Fruit fly (Drosophila melanogaster) whole organism, prepupa: ENCODE results near the gene CG6055.

Experiments
- Blimp-1 ChIP-seq: fragments of 200-800 bp; sonication (Bioruptor generic); optimal IDR thresholded peaks from 3 replicates; lab custom pipeline; 2017; ENCODE audit warnings: missing biosample characterization, missing genetic modification characterization, mild to moderate bottlenecking, moderate library complexity, missing genetic modification reagents
- CG10631 ChIP-seq: fragments of 200-800 bp; sonication (Bioruptor generic); optimal IDR thresholded peaks from 2 replicates; lab custom pipeline; 2016; ENCODE audit warnings: missing biosample characterization, missing genetic modification characterization
- CG10669 ChIP-seq: fragments of 200-800 bp; sonication (Bioruptor generic); optimal IDR thresholded peaks from 3 replicates; lab custom pipeline; 2018; ENCODE audit warnings: missing biosample characterization, mild to moderate bottlenecking, missing genetic modification characterization, moderate library complexity
- CG11902 ChIP-seq: fragments of 200-800 bp; sonication (Bioruptor generic); optimal IDR thresholded peaks from 3 replicates; lab custom pipeline; 2016; ENCODE audit warnings: missing biosample characterization, missing genetic modification characterization
- CG15336 ChIP-seq: fragments of 200-800 bp; sonication (Bioruptor generic); IDR thresholded peaks from 2 replicates; pipeline ENCODE4 v1.3.6; 2022; ENCODE audit warnings: missing biosample characterization, missing genetic modification characterization
- CG1621 ChIP-seq: fragments of 200-800 bp; sonication (Bioruptor generic); optimal IDR thresholded peaks from 3 replicates; lab custom pipeline; 2018; ENCODE audit warnings: missing biosample characterization, mild to moderate bottlenecking, missing genetic modification characterization
- CG31627 ChIP-seq: fragments of 200-800 bp; sonication (Bioruptor generic); optimal IDR thresholded peaks from 3 replicates; lab custom pipeline; 2016; ENCODE audit warnings: missing biosample characterization, missing genetic modification characterization
- CG32006 ChIP-seq: fragments of 200-800 bp; sonication (Bioruptor generic); optimal IDR thresholded peaks from 3 replicates; lab custom pipeline; 2017; ENCODE audit warnings: missing biosample characterization, mild to moderate bottlenecking, missing genetic modification characterization
- CG34406 ChIP-seq: fragments of 200-800 bp; sonication (Bioruptor generic); optimal IDR thresholded peaks from 3 replicates; lab custom pipeline; 2016; ENCODE audit warnings: missing biosample characterization, missing genetic modification characterization
- CG6276 ChIP-seq: fragments of 200-800 bp; sonication (Bioruptor generic); optimal IDR thresholded peaks from 2 replicates; lab custom pipeline; 2017; ENCODE audit warnings: missing biosample characterization, mild to moderate bottlenecking, missing genetic modification characterization
- CG6792 ChIP-seq: fragments of 200-800 bp; sonication (Bioruptor generic); optimal IDR thresholded peaks from 3 replicates; lab custom pipeline; 2016; ENCODE audit warnings: missing biosample characterization, missing genetic modification characterization
- CG6808 ChIP-seq: fragments of 200-800 bp; sonication (Bioruptor generic); optimal IDR thresholded peaks from 3 replicates; lab custom pipeline; 2017; ENCODE audit warnings: missing biosample characterization, missing genetic modification characterization, mild to moderate bottlenecking, moderate library complexity, missing genetic modification reagents
- CG7368 ChIP-seq: fragments of 200-800 bp; sonication (Bioruptor generic); optimal IDR thresholded peaks from 3 replicates; lab custom pipeline; 2016; ENCODE audit warnings: missing biosample characterization, missing genetic modification characterization
- CG8119 ChIP-seq: fragments of 200-800 bp; sonication (Bioruptor generic); IDR thresholded peaks from 3 replicates; pipeline ENCODE4 v1.3.6; 2022; ENCODE audit warnings: missing biosample characterization, missing genetic modification characterization
- CG8319 ChIP-seq: fragments of 200-800 bp; sonication (Bioruptor generic); optimal IDR thresholded peaks from 3 replicates; lab custom pipeline; 2016; ENCODE audit warnings: missing biosample characterization, missing genetic modification characterization
- CG8632 ChIP-seq: fragments of 200-800 bp; sonication (Bioruptor generic); optimal IDR thresholded peaks from 3 replicates; lab custom pipeline; 2016; ENCODE audit warnings: missing biosample characterization, missing genetic modification characterization
- CG9139 ChIP-seq: fragments of 200-800 bp; sonication (Bioruptor generic); optimal IDR thresholded peaks from 3 replicates; lab custom pipeline; 2017; ENCODE audit warnings: missing biosample characterization, mild to moderate bottlenecking, missing genetic modification characterization
- Eip75B ChIP-seq: fragments of 200-800 bp; sonication (Bioruptor generic); optimal IDR thresholded peaks from 3 replicates; lab custom pipeline; 2016; ENCODE audit warnings: missing biosample characterization, missing genetic modification characterization
- Eip78C ChIP-seq: fragments of 200-800 bp; sonication (Bioruptor generic); peaks from one replicate; lab custom pipeline; 2016; ENCODE audit warnings: missing biosample characterization, missing genetic modification characterization
- Eip93F ChIP-seq: fragments of 200-800 bp; sonication (Bioruptor generic); optimal IDR thresholded peaks from 2 replicates; lab custom pipeline; 2016; ENCODE audit warnings: missing biosample characterization, mild to moderate bottlenecking, missing genetic modification characterization
- Ets21C ChIP-seq: fragments of 200-800 bp; sonication (Bioruptor generic); optimal IDR thresholded peaks from 3 replicates; lab custom pipeline; 2016; ENCODE audit warnings: missing biosample characterization, missing genetic modification characterization
- Ets96B ChIP-seq: fragments of 200-800 bp; optimal IDR thresholded peaks from 2 replicates; lab custom pipeline; 2019; ENCODE audit warnings: missing biosample characterization, mild to moderate bottlenecking, missing genetic modification characterization, moderate library complexity
- Hr38 ChIP-seq: sonication (Bioruptor generic); optimal IDR thresholded peaks from 2 replicates; lab custom pipeline; 2016; ENCODE audit warnings: missing biosample characterization, missing genetic modification characterization
- Hr39 ChIP-seq: fragments of 200-800 bp; sonication (Bioruptor generic); optimal IDR thresholded peaks from 2 replicates; lab custom pipeline; 2016; ENCODE audit warnings: missing biosample characterization, missing genetic modification characterization
- Hr4 ChIP-seq: fragments of 200-800 bp; sonication (Bioruptor generic); optimal IDR thresholded peaks from 3 replicates; lab custom pipeline; 2016; ENCODE audit warnings: missing biosample characterization, missing genetic modification characterization
- Met ChIP-seq: fragments of 200-800 bp; sonication (Bioruptor generic); optimal IDR thresholded peaks from 3 replicates; lab custom pipeline; 2016; ENCODE audit warnings: missing biosample characterization, missing genetic modification characterization
- OdsH ChIP-seq: fragments of 200-800 bp; sonication (Bioruptor generic); optimal IDR thresholded peaks from 3 replicates; lab custom pipeline; 2016; ENCODE audit warnings: missing biosample characterization, missing genetic modification characterization
- Smox ChIP-seq: fragments of 200-800 bp; sonication (Bioruptor generic); optimal IDR thresholded peaks from 3 replicates; lab custom pipeline; 2016; ENCODE audit warnings: missing biosample characterization, missing genetic modification characterization
- Sox14 ChIP-seq: fragments of 200-800 bp; sonication (Bioruptor generic); optimal IDR thresholded peaks from 3 replicates; lab custom pipeline; 2016; ENCODE audit warnings: missing biosample characterization, missing genetic modification characterization
- Sox15 ChIP-seq: fragments of 200-800 bp; sonication (Bioruptor generic); optimal IDR thresholded peaks from 3 replicates; lab custom pipeline; 2016; ENCODE audit warnings: missing biosample characterization, missing genetic modification characterization
- achi ChIP-seq: fragments of 200-800 bp; sonication (Bioruptor generic); optimal IDR thresholded peaks from 3 replicates; lab custom pipeline; 2016; ENCODE audit warnings: missing biosample characterization, missing genetic modification characterization
- acj6 ChIP-seq: fragments of 200-800 bp; sonication (Bioruptor generic); optimal IDR thresholded peaks from 3 replicates; lab custom pipeline; 2016; ENCODE audit warnings: missing biosample characterization, missing genetic modification characterization
- cyc ChIP-seq: fragments of 200-800 bp; sonication (Bioruptor generic); optimal IDR thresholded peaks from 3 replicates; lab custom pipeline; 2016; ENCODE audit warnings: missing biosample characterization, missing genetic modification characterization
- dac ChIP-seq: fragments of 200-800 bp; sonication (Bioruptor generic); optimal IDR thresholded peaks from 2 replicates; lab custom pipeline; 2017; ENCODE audit warnings: missing biosample characterization, mild to moderate bottlenecking, missing genetic modification characterization
- eg ChIP-seq: fragments of 200-800 bp; sonication (Bioruptor generic); IDR thresholded peaks from 3 replicates; pipeline ENCODE4 v1.3.6; 2022; ENCODE audit warnings: missing biosample characterization, missing genetic modification characterization
- fd85E ChIP-seq: fragments of 200-800 bp; sonication (Bioruptor generic); optimal IDR thresholded peaks from 3 replicates; lab custom pipeline; 2016; ENCODE audit warnings: missing biosample characterization, missing genetic modification characterization
- fkh ChIP-seq: fragments of 200-800 bp; sonication (Bioruptor generic); optimal IDR thresholded peaks from 3 replicates; lab custom pipeline; 2017; ENCODE audit warnings: missing biosample characterization, mild to moderate bottlenecking, missing genetic modification characterization, moderate library complexity
- pdm3 ChIP-seq: fragments of 200-800 bp; sonication (Bioruptor generic); optimal IDR thresholded peaks from 3 replicates; lab custom pipeline; 2016; ENCODE audit warnings: missing biosample characterization, missing genetic modification characterization
- spab ChIP-seq: fragments of 200-800 bp; sonication (Bioruptor generic); optimal IDR thresholded peaks from 2 replicates; lab custom pipeline; 2017; ENCODE audit warnings: missing biosample characterization, mild to moderate bottlenecking, missing genetic modification characterization, missing genetic modification reagents
- ss ChIP-seq, 2 experiments: fragments of 200-800 bp; sonication (Bioruptor generic); optimal IDR thresholded peaks; 2 replicates in 1 of 2; 3 replicates in 1 of 2; lab custom pipeline; 2017 to 2018; ENCODE audit warnings: mild to moderate bottlenecking in 2 of 2, missing biosample characterization in 2 of 2, missing genetic modification characterization in 2 of 2, moderate library complexity in 1 of 2
- topi ChIP-seq: fragments of 200-800 bp; sonication (Bioruptor generic); optimal IDR thresholded peaks from 3 replicates; lab custom pipeline; 2016; ENCODE audit warnings: missing biosample characterization, missing genetic modification characterization

CG6055 gene

DNA sequence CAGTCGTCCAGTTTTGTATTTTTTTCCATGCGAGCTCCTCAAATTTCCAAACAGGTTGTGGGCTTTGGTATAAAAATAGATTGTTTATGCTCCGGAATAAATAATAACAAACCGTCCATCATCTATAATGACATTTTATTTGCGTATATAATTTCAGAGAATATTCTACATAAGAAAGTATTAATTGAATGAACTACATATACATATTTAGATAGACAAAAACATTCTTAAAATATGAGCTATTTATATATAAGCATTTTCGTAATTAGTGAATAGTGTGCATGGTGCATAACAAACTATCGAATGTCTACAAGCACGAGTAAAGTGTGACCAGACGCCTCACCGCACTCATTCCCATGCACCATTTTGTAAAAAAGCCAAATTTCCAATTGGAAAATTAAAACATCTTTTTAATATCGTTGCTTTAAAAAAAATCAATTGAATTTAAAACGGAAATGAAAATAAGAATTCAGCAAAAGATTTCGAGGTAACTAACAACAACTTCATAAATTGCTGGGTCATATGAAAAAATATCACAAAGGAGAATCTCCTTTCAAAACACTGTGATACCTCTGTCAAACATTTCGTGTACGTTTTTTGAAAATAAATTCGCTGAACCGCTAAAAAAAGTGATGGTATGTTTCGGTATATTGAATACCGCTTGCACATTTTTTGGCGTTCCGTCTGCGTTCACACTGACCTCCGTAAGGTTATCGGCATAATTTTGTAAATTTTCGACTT lies 39.8 kb upstream of the CG6055 start, which contains the start of gene muc (continued):
- TF ChIP-seq CG15336 (GFP tag; lab: Robert Waterston, UW) (no peak), Hr4 (no peak), CG31627 (GFP tag; lab: Kevin White, UChicago) (peak; percentile 60), CG1621 (tag; lab: Kevin White, UChicago) (no peak), CG10669 (GFP tag; lab: Kevin White, UChicago) (peak; percentile 2), CG7368 (no peak), CG8119 (no peak), Sox14 (GFP tag; lab: Kevin White, UChicago) (peak; percentile 38), CG32006 (GFP tag; lab: Kevin White, UChicago) (peak; percentile 27), Ets21C (peak; percentile 38), pdm3 (peak; percentile 9), eg (GFP tag; lab: Robert Waterston, UW) (peak; percentile 42; the same call in 2 of the 3 replicates), Hr39 (GFP tag; lab: Kevin White, UChicago) (peak; percentile 18), achi (GFP tag; lab: Kevin White, UChicago) (no peak), fd85E (no peak), Eip78C (GFP tag; lab: Kevin White, UChicago) (peak; percentile 69), CG8632 (GFP tag; lab: Kevin White, UChicago) (no peak), CG11902 (GFP tag; lab: Kevin White, UChicago) (no peak), CG6792 (GFP tag; lab: Kevin White, UChicago) (peak; percentile 5), CG34406 (GFP tag; lab: Kevin White, UChicago) (peak; percentile 18), Met (GFP tag; lab: Kevin White, UChicago) (peak; percentile 34), Smox (GFP tag; lab: Kevin White, UChicago) (peak; percentile 59), CG10631 (peak; percentile 19), CG6276 (GFP tag; lab: Kevin White, UChicago) (no peak), CG8319 (GFP tag; lab: Kevin White, UChicago) (no peak), CG9139 (GFP tag; lab: Kevin White, UChicago) (no peak), Sox15 (GFP tag; lab: Kevin White, UChicago) (peak; percentile 14), ss (GFP tag; optimal IDR thresholded peaks at IDR 0.05; lab: Kevin White, UChicago) (no peak), Hr38 (no peak), dac (GFP tag; lab: Kevin White, UChicago) (no peak), Eip75B (peak; percentile 23), acj6 (no peak), CG6808 (no peak), OdsH (GFP tag; lab: Kevin White, UChicago) (no peak), fkh (GFP tag; lab: Kevin White, UChicago) (no peak), Blimp-1 (GFP tag; lab: Kevin White, UChicago) (no peak), spab (no peak), cyc (GFP tag; lab: Kevin White, UChicago) (peak; percentile 0), Eip93F (GFP tag; lab: Kevin White, UChicago) (peak; percentile 1), topi (peak; percentile 3), Ets96B (tag; lab: Kevin White, UChicago) (no peak)
- TF ChIP-seq, all 60 proteins: peak for 26
